Worm (Caenorhabditis elegans) whole organism, L1 larva: ENCODE results near the gene T19B10.5.
A peak's percentile ranks its signal among the peaks of the same experiment; 100 is the strongest.

Experiments used
- C16A3.4 ChIP-seq: fragments of 150-350 bp; optimal IDR thresholded peaks from 2 replicates; lab custom pipeline; 2014; ENCODE audit warnings: missing biosample characterization, missing genetic modification characterization
- C34B4.2 ChIP-seq: sonication (generic microtip); optimal IDR thresholded peaks from 2 replicates; lab custom pipeline; 2017; ENCODE audit warnings: mild to moderate bottlenecking, missing genetic modification characterization, missing compliant biosample characterization
- blmp-1 ChIP-seq: fragments of 150-350 bp; optimal IDR thresholded peaks from 2 replicates; lab custom pipeline; 2014; ENCODE audit warnings: missing biosample characterization, missing genetic modification characterization
- ceh-8 ChIP-seq: fragments of 200-800 bp; sonication (Bioruptor generic); optimal IDR thresholded peaks from 2 replicates; lab custom pipeline; 2018; ENCODE audit warnings: mild to moderate bottlenecking, missing genetic modification characterization, moderate library complexity, missing compliant biosample characterization
- ceh-82 ChIP-seq, 3 experiments: fragments of 150-350 bp in 1 of 3; sonication (generic microtip) in 2 of 3; optimal IDR thresholded peaks; 2 replicates each; lab custom pipeline; 2014 to 2017; ENCODE audit warnings: missing biosample characterization in 3 of 3, missing genetic modification characterization in 3 of 3
- ceh-90 ChIP-seq: sonication (generic microtip); optimal IDR thresholded peaks from 2 replicates; lab custom pipeline; 2016; ENCODE audit warnings: missing genetic modification characterization, missing compliant biosample characterization
- ces-1 ChIP-seq: fragments of 150-350 bp; optimal IDR thresholded peaks from 2 replicates; lab custom pipeline; 2014; ENCODE audit warnings: missing biosample characterization, missing genetic modification reagents, missing genetic modification characterization
- dpl-1 ChIP-seq, 3 experiments: fragments of 150-350 bp in 2 of 3; sonication (generic microtip) in 1 of 3; optimal IDR thresholded peaks; 2 replicates each; lab custom pipeline; 2014 to 2017; ENCODE audit warnings: missing biosample characterization in 3 of 3, missing genetic modification characterization in 3 of 3, missing genetic modification reagents in 3 of 3
- dsc-1 ChIP-seq: sonication (generic microtip); optimal IDR thresholded peaks from 2 replicates; lab custom pipeline; 2016; ENCODE audit warnings: mild to moderate bottlenecking, missing genetic modification characterization, missing compliant biosample characterization
- efl-1 ChIP-seq, 4 experiments: fragments of 150-350 bp; optimal IDR thresholded peaks in 3 of 4; peaks in 1 of 4; 1 replicate in 1 of 4; 2 replicates in 3 of 4; lab custom pipeline; 2014; ENCODE audit warnings: missing biosample characterization in 2 of 4, missing genetic modification characterization in 2 of 4, missing genetic modification reagents in 2 of 4
- efl-3 ChIP-seq: fragments of 200-800 bp; sonication (Bioruptor generic); optimal IDR thresholded peaks from 2 replicates; lab custom pipeline; 2018; ENCODE audit warnings: mild to moderate bottlenecking, missing genetic modification characterization, missing compliant biosample characterization
- egl-13 ChIP-seq: sonication (generic microtip); optimal IDR thresholded peaks from 2 replicates; lab custom pipeline; 2016; ENCODE audit warnings: missing genotype, missing genetic modification reagents, missing genetic modification characterization, missing compliant biosample characterization
- egl-27 ChIP-seq, 2 experiments: fragments of 150-350 bp in 1 of 2; sonication (generic microtip); optimal IDR thresholded peaks; 3 replicates each; lab custom pipeline; 2017 to 2018; ENCODE audit warnings: missing biosample characterization in 2 of 2, missing genetic modification characterization in 2 of 2, missing genetic modification reagents in 2 of 2
- elt-2 ChIP-seq: sonication (generic microtip); optimal IDR thresholded peaks from 2 replicates; lab custom pipeline; 2016; ENCODE audit warnings: missing genetic modification characterization, mild to moderate bottlenecking, inconsistent platforms, missing compliant biosample characterization, missing genetic modification reagents
- elt-3 ChIP-seq, 6 experiments: fragments of 150-350 bp in 1 of 6; sonication (generic microtip); optimal IDR thresholded peaks; 2 replicates each; lab custom pipeline; 2017 to 2018; ENCODE audit warnings: missing biosample characterization in 6 of 6, missing genetic modification characterization in 6 of 6, inconsistent platforms in 1 of 6
- fkh-10 ChIP-seq: sonication (generic microtip); optimal IDR thresholded peaks from 2 replicates; lab custom pipeline; 2017; ENCODE audit warnings: missing biosample characterization, missing genetic modification reagents, missing genetic modification characterization
- fos-1 ChIP-seq: fragments of 150-350 bp; optimal IDR thresholded peaks from 2 replicates; lab custom pipeline; 2014; ENCODE audit warnings: missing biosample characterization, missing genetic modification characterization
- grh-1 ChIP-seq: fragments of 200-800 bp; sonication (Bioruptor generic); IDR thresholded peaks from 2 replicates; pipeline ENCODE4 v1.3.6; 2022; ENCODE audit warnings: missing genetic modification reagents, missing genetic modification characterization, missing compliant biosample characterization
- hlh-4 ChIP-seq: sonication (generic microtip); optimal IDR thresholded peaks from 2 replicates; lab custom pipeline; 2016; ENCODE audit warnings: mild to moderate bottlenecking, missing genetic modification characterization, missing compliant biosample characterization
- lin-13 ChIP-seq: fragments of 150-350 bp; optimal IDR thresholded peaks from 2 replicates; lab custom pipeline; 2014; ENCODE audit warnings: missing biosample characterization, missing genetic modification reagents, missing genetic modification characterization
- lin-14 ChIP-seq: fragments of 200-800 bp; sonication (Bioruptor generic); optimal IDR thresholded peaks from 2 replicates; lab custom pipeline; 2018; ENCODE audit warnings: mild to moderate bottlenecking, missing genetic modification characterization, moderate library complexity, missing compliant biosample characterization
- mdl-1 ChIP-seq, 2 experiments: fragments of 150-350 bp; optimal IDR thresholded peaks; 2 replicates each; lab custom pipeline; 2014 to 2017; ENCODE audit warnings: missing biosample characterization in 2 of 2, missing genetic modification characterization in 2 of 2, inconsistent platforms in 1 of 2
- mep-1 ChIP-seq: fragments of 150-350 bp; optimal IDR thresholded peaks from 2 replicates; lab custom pipeline; 2014; ENCODE audit warnings: missing biosample characterization, missing genetic modification characterization
- nhr-12 ChIP-seq: sonication (generic microtip); optimal IDR thresholded peaks from 2 replicates; lab custom pipeline; 2017; ENCODE audit warnings: missing biosample characterization, missing genetic modification characterization
- nhr-19 ChIP-seq: fragments of 200-800 bp; sonication (Bioruptor generic); conservative IDR thresholded peaks from 2 replicates; pipeline ENCODE4 v1.3.6; 2022; ENCODE audit warnings: missing genetic modification characterization, missing compliant biosample characterization
- nhr-28 ChIP-seq: fragments of 150-350 bp; optimal IDR thresholded peaks from 2 replicates; lab custom pipeline; 2014; ENCODE audit warnings: missing biosample characterization, missing genetic modification characterization
- nhr-47 ChIP-seq: sonication (generic microtip); optimal IDR thresholded peaks from 2 replicates; lab custom pipeline; 2016; ENCODE audit warnings: mild to moderate bottlenecking, missing genetic modification characterization, moderate library complexity, missing compliant biosample characterization
- nhr-71 ChIP-seq: sonication (generic microtip); optimal IDR thresholded peaks from 2 replicates; lab custom pipeline; 2016; ENCODE audit warnings: mild to moderate bottlenecking, missing genetic modification characterization, moderate library complexity, missing compliant biosample characterization
- nhr-85 ChIP-seq: sonication (generic microtip); peaks from one replicate; lab custom pipeline; 2016; ENCODE audit warnings: missing genetic modification characterization, inconsistent platforms, missing compliant biosample characterization
- nhr-90 ChIP-seq: sonication (generic microtip); optimal IDR thresholded peaks from 2 replicates; lab custom pipeline; 2016; ENCODE audit warnings: mild to moderate bottlenecking, missing genetic modification characterization, missing compliant biosample characterization; ENCODE audit not compliant: poor library complexity
- pag-3 ChIP-seq: sonication (generic microtip); optimal IDR thresholded peaks from 2 replicates; lab custom pipeline; 2017; ENCODE audit warnings: missing genetic modification characterization, mild to moderate bottlenecking, missing compliant biosample characterization, antibody characterized with exemption, borderline replicate concordance; ENCODE audit not compliant: insufficient read depth
- snu-23 ChIP-seq: sonication (generic microtip); optimal IDR thresholded peaks from 2 replicates; lab custom pipeline; 2016; ENCODE audit warnings: missing genetic modification characterization, missing compliant biosample characterization
- sup-37 ChIP-seq: fragments of 200-800 bp; sonication (Bioruptor generic); optimal IDR thresholded peaks from 2 replicates; lab custom pipeline; 2018; ENCODE audit warnings: mild to moderate bottlenecking, missing genetic modification characterization, missing compliant biosample characterization
- tlp-1 ChIP-seq: fragments of 150-350 bp; optimal IDR thresholded peaks from 2 replicates; lab custom pipeline; 2014; ENCODE audit warnings: missing biosample characterization, missing genetic modification characterization
- unc-62 ChIP-seq: fragments of 150-350 bp; optimal IDR thresholded peaks from 2 replicates; lab custom pipeline; 2014; ENCODE audit warnings: missing biosample characterization, missing genetic modification reagents, missing genetic modification characterization
- vab-15 ChIP-seq: sonication (generic microtip); optimal IDR thresholded peaks from 2 replicates; lab custom pipeline; 2017; ENCODE audit warnings: missing genotype, mild to moderate bottlenecking, missing genetic modification characterization, missing compliant biosample characterization
- xbp-1 ChIP-seq: sonication (generic microtip); optimal IDR thresholded peaks from 2 replicates; lab custom pipeline; 2016; ENCODE audit warnings: missing genetic modification characterization, missing compliant biosample characterization
- ztf-11 ChIP-seq, 2 experiments: sonication (generic microtip); optimal IDR thresholded peaks; 2 replicates each; lab custom pipeline; 2016 to 2017; ENCODE audit warnings: missing genetic modification characterization in 2 of 2, missing biosample characterization in 1 of 2, missing compliant biosample characterization in 1 of 2

The T19B10.5 gene

ce11 chrV:11196631-11197258, 37.7 kb upstream of the T19B10.5 start (continued):
- TF ChIP-seq ceh-90 (tag; lab: Kevin White, UChicago) (no peak), nhr-71 (tag; lab: Kevin White, UChicago) (peak; percentile 48), mep-1 (peak; percentile 28), ces-1 (GFP tag; lab: Kevin White, UChicago) (no peak), vab-15 (tag; lab: Kevin White, UChicago) (no peak), lin-13 (GFP tag; lab: Kevin White, UChicago) (no peak), elt-3 (tag; optimal IDR thresholded peaks at IDR 0.05; lab: Kevin White, UChicago) (peak in 2 of 6 experiments; percentile 12 to 31), lin-14 (GFP tag; lab: Kevin White, UChicago) (peak; percentile 77), xbp-1 (tag; lab: Kevin White, UChicago) (peak; percentile 16), fkh-10 (no peak), nhr-12 (no peak), efl-3 (GFP tag; lab: Kevin White, UChicago) (no peak), ceh-82 (tag; optimal IDR thresholded peaks at IDR 0.05; lab: Kevin White, UChicago) (peak in 1 of 3 experiments; percentile 17), dsc-1 (tag; lab: Kevin White, UChicago) (no peak)
- TF ChIP-seq, all 84 proteins: peak for 16

ce11 chrV:11198094-11198493, 36.4 kb upstream of the T19B10.5 start:
- TF ChIP-seq ceh-8 (GFP tag; lab: Kevin White, UChicago) = no peak
- no peak for TF ChIP-seq efl-3 (GFP tag; lab: Kevin White, UChicago)
- TF ChIP-seq blmp-1 = peak; percentile 95
- no peak for TF ChIP-seq pag-3
- no peak for TF ChIP-seq nhr-28 (tag; lab: Kevin White, UChicago)
- peak; percentile 0 for TF ChIP-seq mep-1
- no peak for TF ChIP-seq hlh-4
- peak in 1 of 3 experiments; percentile 8 for TF ChIP-seq ceh-82 (tag; optimal IDR thresholded peaks at IDR 0.05; lab: Kevin White, UChicago)
- no peak for TF ChIP-seq tlp-1 (tag; lab: Kevin White, UChicago)

ce11 chrV:11199497-11199896, 35.0 kb upstream of the T19B10.5 start:
- TF ChIP-seq lin-14 (GFP tag; lab: Kevin White, UChicago) (peak; percentile 57), efl-1 (optimal IDR thresholded peaks at IDR 0.05; lab: Kevin White, UChicago) (no peak), efl-1 (GFP tag; optimal IDR thresholded peaks at IDR 0.05 in 1 of 2; lab: Kevin White, UChicago) (peak in 1 of 2 experiments; percentile 84), mep-1 (peak; percentile 35), ceh-82 (tag; optimal IDR thresholded peaks at IDR 0.05; lab: Kevin White, UChicago) (peak in 1 of 3 experiments; percentile 2), nhr-28 (tag; lab: Kevin White, UChicago) (no peak), nhr-85 (tag; lab: Kevin White, UChicago) (peak; percentile 69)

- TF ChIP-seq nhr-47 (tag; lab: Kevin White, UChicago) (no peak), snu-23 (no peak), nhr-90 (tag; lab: Kevin White, UChicago) (no peak), nhr-12 (no peak), fos-1 (tag; lab: Kevin White, UChicago) (no peak), ces-1 (GFP tag; lab: Kevin White, UChicago) (no peak), C16A3.4 (tag; lab: Kevin White, UChicago) (no peak), mdl-1 (tag; optimal IDR thresholded peaks at IDR 0.05; lab: Kevin White, UChicago) (no peak), ceh-8 (GFP tag; lab: Kevin White, UChicago) (no peak)
Observed at ce11 chrV:11200316-11200715, 34.1 kb upstream of the T19B10.5 start, which contains the start of gene K10D6.3. K10D6.3 (plus strand) TSS chrV:11200616.

- no peak for TF ChIP-seq nhr-19
- peak; percentile 50 for TF ChIP-seq elt-2 (tag; lab: Kevin White, UChicago)
- no peak for TF ChIP-seq ztf-11 (tag; optimal IDR thresholded peaks at IDR 0.05; lab: Kevin White, UChicago)
- TF ChIP-seq elt-3 (tag; optimal IDR thresholded peaks at IDR 0.05; lab: Kevin White, UChicago) = no peak
- no peak for TF ChIP-seq lin-13 (GFP tag; lab: Kevin White, UChicago)
- no peak for TF ChIP-seq sup-37 (GFP tag; lab: Kevin White, UChicago)
- TF ChIP-seq nhr-90 (tag; lab: Kevin White, UChicago) = no peak
- no peak for TF ChIP-seq efl-1 (optimal IDR thresholded peaks at IDR 0.05; lab: Kevin White, UChicago)
- peak in 1 of 2 experiments; percentile 47 for TF ChIP-seq efl-1 (GFP tag; optimal IDR thresholded peaks at IDR 0.05 in 1 of 2; lab: Kevin White, UChicago)
- TF ChIP-seq egl-13 = no peak
- TF ChIP-seq mep-1 = no peak
- TF ChIP-seq dpl-1 (GFP tag; optimal IDR thresholded peaks at IDR 0.05; lab: Kevin White, UChicago) = no peak
- TF ChIP-seq egl-27 (tag; optimal IDR thresholded peaks at IDR 0.05; lab: Kevin White, UChicago) = no peak
- no peak for TF ChIP-seq unc-62 (GFP tag; lab: Kevin White, UChicago)
- no peak for TF ChIP-seq snu-23
- TF ChIP-seq hlh-4 = peak; percentile 99
- no peak for TF ChIP-seq C34B4.2 (tag; lab: Kevin White, UChicago)
- no peak for TF ChIP-seq nhr-47 (tag; lab: Kevin White, UChicago)
- TF ChIP-seq grh-1 (GFP tag; lab: Robert Waterston, UW) = no peak
- TF ChIP-seq fkh-10 = no peak
- peak; percentile 17 for TF ChIP-seq nhr-71 (tag; lab: Kevin White, UChicago)
Observed at ce11 chrV:11201826-11202565, 32.5 kb upstream of the T19B10.5 start, which contains the start of gene K10D6.4. K10D6.4 (plus strand) TSS chrV:11201925.
